Worm (Caenorhabditis elegans): ENCODE measurements around the gene sqv-8.

The sqv-8 gene

ce11 chrII:9644940-9645634, 1.7 kb upstream of the sqv-8 start (continued):
- TF ChIP-seq lin-39 (tag; optimal IDR thresholded peaks at IDR 0.05), result no peak
- no peak for TF ChIP-seq ama-1 (optimal IDR thresholded peaks at IDR 0.05)
- no peak for TF ChIP-seq fkh-10 (GFP tag; optimal IDR thresholded peaks at IDR 0.05)
- TF ChIP-seq tbx-2 (tag; optimal IDR thresholded peaks at IDR 0.05), result no peak

- TF ChIP-seq snpc-4 (tag; optimal IDR thresholded peaks at IDR 0.05) (peak; percentile 4), nhr-28 (tag; optimal IDR thresholded peaks at IDR 0.05) (no peak), fos-1 (tag; optimal IDR thresholded peaks at IDR 0.05) (no peak), ama-1 (optimal IDR thresholded peaks at IDR 0.05) (peak; percentile 86), hmg-11 (tag; optimal IDR thresholded peaks at IDR 0.05) (peak; percentile 86), ZK546.5 (tag; optimal IDR thresholded peaks at IDR 0.05) (no peak), lin-39 (tag; optimal IDR thresholded peaks at IDR 0.05) (peak; percentile 11), nhr-67 (tag; optimal IDR thresholded peaks at IDR 0.05) (no peak), unc-39 (tag; optimal IDR thresholded peaks at IDR 0.05) (no peak), mdl-1 (tag; optimal IDR thresholded peaks at IDR 0.05) (peak; percentile 66), pqm-1 (tag; optimal IDR thresholded peaks at IDR 0.05) (peak; percentile 13), ceh-82 (tag; optimal IDR thresholded peaks at IDR 0.05) (no peak), tbx-2 (tag; optimal IDR thresholded peaks at IDR 0.05) (peak; percentile 30), skn-1 (tag; optimal IDR thresholded peaks at IDR 0.05) (no peak), fkh-2 (tag; optimal IDR thresholded peaks at IDR 0.05) (no peak), nhr-77 (tag; optimal IDR thresholded peaks at IDR 0.05) (no peak), R02D3.7 (tag; optimal IDR thresholded peaks at IDR 0.05) (peak; percentile 47), lin-15B (tag; optimal IDR thresholded peaks at IDR 0.05) (peak; percentile 52), jun-1 (tag; optimal IDR thresholded peaks at IDR 0.05) (peak; percentile 43), nhr-25 (tag; optimal IDR thresholded peaks at IDR 0.05) (peak; percentile 88), elt-2 (tag; optimal IDR thresholded peaks at IDR 0.05) (peak; percentile 60), daf-12 (tag; optimal IDR thresholded peaks at IDR 0.05) (no peak), egl-5 (tag; optimal IDR thresholded peaks at IDR 0.05) (peak; percentile 92), mml-1 (tag; optimal IDR thresholded peaks at IDR 0.05) (no peak), aly-2 (tag; optimal IDR thresholded peaks at IDR 0.05) (no peak), ztf-11 (tag; optimal IDR thresholded peaks at IDR 0.05) (no peak), fkh-10 (GFP tag; optimal IDR thresholded peaks at IDR 0.05) (no peak), nhr-12 (tag; optimal IDR thresholded peaks at IDR 0.05) (no peak), elt-3 (tag; optimal IDR thresholded peaks at IDR 0.05) (no peak), ceh-28 (tag; optimal IDR thresholded peaks at IDR 0.05) (peak; percentile 85), nhr-43 (tag; optimal IDR thresholded peaks at IDR 0.05; ENCODE audit: poor library complexity, severe bottlenecking) (peak; percentile 41), nhr-237 (tag; optimal IDR thresholded peaks at IDR 0.05) (no peak), ceh-9 (tag; optimal IDR thresholded peaks at IDR 0.05) (no peak), nhr-23 (tag; optimal IDR thresholded peaks at IDR 0.05) (peak; percentile 76), sea-2 (GFP tag; optimal IDR thresholded peaks at IDR 0.05) (no peak), lsy-12 (tag; optimal IDR thresholded peaks at IDR 0.05) (peak; percentile 56), unc-62 (GFP tag; optimal IDR thresholded peaks at IDR 0.05) (peak; percentile 64), ceh-16 (tag; optimal IDR thresholded peaks at IDR 0.05) (no peak), egl-27 (tag; optimal IDR thresholded peaks at IDR 0.05) (no peak), zag-1 (tag; optimal IDR thresholded peaks at IDR 0.05) (no peak), pha-4 (tag; optimal IDR thresholded peaks at IDR 0.05) (peak; percentile 77), elt-1 (tag; optimal IDR thresholded peaks at IDR 0.05) (peak; percentile 73), nhr-11 (tag; optimal IDR thresholded peaks at IDR 0.05) (peak; percentile 78), eor-1 (tag; optimal IDR thresholded peaks at IDR 0.05) (no peak), nhr-76 (tag; optimal IDR thresholded peaks at IDR 0.05) (no peak), ztf-4 (tag; optimal IDR thresholded peaks at IDR 0.05) (no peak), nfya-1 (tag; optimal IDR thresholded peaks at IDR 0.05; ENCODE audit: insufficient read depth) (peak; percentile 88)
Measured at ce11 chrII:9646122-9646555, 639 bp upstream of the sqv-8 start.

Measured in whole organism, L3 larva.